Fruit fly (Drosophila melanogaster) whole organism, embryonic: Measurements from ENCODE around the gene CG13315.

Source experiments
- Antp ChIP-seq: fragments of 200-800 bp; sonication (Bioruptor generic); optimal IDR thresholded peaks from 3 replicates; lab custom pipeline; 2016; ENCODE audit warnings: missing biosample characterization, missing genetic modification characterization
- Asciz ChIP-seq: fragments of 200-800 bp; sonication (Bioruptor generic); optimal IDR thresholded peaks from 2 replicates; lab custom pipeline; 2017; ENCODE audit warnings: missing biosample characterization, mild to moderate bottlenecking, missing genetic modification characterization, missing genetic modification reagents
- Bgb ChIP-seq: fragments of 200-800 bp; sonication (Bioruptor generic); IDR thresholded peaks from 2 replicates; pipeline ENCODE4 v1.3.6; 2022; ENCODE audit warnings: missing biosample characterization, missing genetic modification characterization; ENCODE audit not compliant: partially characterized antibody
- C15 ChIP-seq: fragments of 200-800 bp; sonication (Bioruptor generic); IDR thresholded peaks from 3 replicates; pipeline ENCODE4 v1.3.6; 2022; ENCODE audit warnings: missing biosample characterization, missing genetic modification characterization
- CG10147 ChIP-seq: fragments of 200-800 bp; sonication (Bioruptor generic); optimal IDR thresholded peaks from 2 replicates; lab custom pipeline; 2019; ENCODE audit warnings: missing biosample characterization, mild to moderate bottlenecking, missing genetic modification characterization, moderate library complexity
- CG10274 ChIP-seq: fragments of 200-800 bp; sonication (Bioruptor generic); optimal IDR thresholded peaks from 3 replicates; lab custom pipeline; 2017; ENCODE audit warnings: missing biosample characterization, mild to moderate bottlenecking, missing genetic modification characterization
- CG10431 ChIP-seq: fragments of 200-800 bp; sonication (Bioruptor generic); optimal IDR thresholded peaks from 3 replicates; lab custom pipeline; 2018; ENCODE audit warnings: missing biosample characterization, mild to moderate bottlenecking, missing genetic modification characterization
- CG10543 ChIP-seq: fragments of 200-800 bp; sonication (Bioruptor generic); optimal IDR thresholded peaks from 3 replicates; lab custom pipeline; 2017; ENCODE audit warnings: missing biosample characterization, mild to moderate bottlenecking, missing genetic modification characterization, moderate library complexity
- CG11456 ChIP-seq: fragments of 200-800 bp; sonication (Bioruptor generic); IDR thresholded peaks from 3 replicates; pipeline ENCODE4 v1.3.6; 2022; ENCODE audit warnings: missing biosample characterization, missing genetic modification characterization
- CG11696 ChIP-seq: fragments of 200-800 bp; sonication (Bioruptor generic); IDR thresholded peaks from 2 replicates; pipeline ENCODE4 v1.3.6; 2022; ENCODE audit warnings: missing biosample characterization, missing genetic modification characterization
- CG11723 ChIP-seq: fragments of 200-800 bp; sonication (Bioruptor generic); optimal IDR thresholded peaks from 2 replicates; lab custom pipeline; 2017; ENCODE audit warnings: missing biosample characterization, mild to moderate bottlenecking, missing genetic modification characterization
- CG3281 ChIP-seq: fragments of 200-800 bp; sonication (Bioruptor generic); optimal IDR thresholded peaks from 3 replicates; lab custom pipeline; 2017; ENCODE audit warnings: missing biosample characterization, mild to moderate bottlenecking, missing genetic modification characterization
- CG34224 ChIP-seq: fragments of 200-800 bp; sonication (Bioruptor generic); IDR thresholded peaks from 3 replicates; pipeline ENCODE4 v1.3.6; 2022; ENCODE audit warnings: missing biosample characterization, missing genetic modification characterization; ENCODE audit not compliant: partially characterized antibody
- CG4328 ChIP-seq: fragments of 200-800 bp; sonication (Bioruptor generic); optimal IDR thresholded peaks from 3 replicates; lab custom pipeline; 2017; ENCODE audit warnings: missing biosample characterization, missing genetic modification reagents, missing genetic modification characterization
- CG4404 ChIP-seq: fragments of 200-800 bp; sonication (Bioruptor generic); IDR thresholded peaks from 2 replicates; pipeline ENCODE4 v1.3.6; 2022; ENCODE audit warnings: missing biosample characterization, missing genetic modification characterization
- CG4854 ChIP-seq: fragments of 200-800 bp; sonication (Bioruptor generic); optimal IDR thresholded peaks from 2 replicates; lab custom pipeline; 2016; ENCODE audit warnings: missing biosample characterization, missing genetic modification characterization, inconsistent platforms
- CG6791 ChIP-seq: fragments of 200-800 bp; sonication (Bioruptor generic); IDR thresholded peaks from 3 replicates; pipeline ENCODE4 v1.3.6; 2022; ENCODE audit warnings: missing biosample characterization, missing genetic modification characterization; ENCODE audit not compliant: partially characterized antibody
- CG7786 ChIP-seq: fragments of 200-800 bp; sonication (Bioruptor generic); optimal IDR thresholded peaks from 2 replicates; lab custom pipeline; 2016; ENCODE audit warnings: missing biosample characterization, missing genetic modification characterization
- CG7963 ChIP-seq: fragments of 200-800 bp; sonication (Bioruptor generic); IDR thresholded peaks from 3 replicates; pipeline ENCODE4 v1.3.6; 2022; ENCODE audit warnings: missing biosample characterization, missing genetic modification characterization; ENCODE audit not compliant: partially characterized antibody
- CG8290 ChIP-seq, 3 experiments: fragments of 200-800 bp; sonication (Bioruptor generic); optimal IDR thresholded peaks; 2 replicates each; lab custom pipeline; 2016 to 2019; ENCODE audit warnings: missing biosample characterization in 3 of 3, missing genetic modification characterization in 3 of 3, mild to moderate bottlenecking in 2 of 3, moderate library complexity in 1 of 3
- CG9817 ChIP-seq: fragments of 200-800 bp; sonication (Bioruptor generic); optimal IDR thresholded peaks from 2 replicates; lab custom pipeline; 2018; ENCODE audit warnings: missing biosample characterization, mild to moderate bottlenecking, missing genetic modification characterization, moderate library complexity
- CG9876 ChIP-seq: fragments of 200-800 bp; sonication (Bioruptor generic); optimal IDR thresholded peaks from 2 replicates; lab custom pipeline; 2016; ENCODE audit warnings: missing biosample characterization, missing genetic modification characterization
- CoRest ChIP-seq: fragments of 200-800 bp; sonication (Bioruptor generic); optimal IDR thresholded peaks from 3 replicates; lab custom pipeline; 2018; ENCODE audit warnings: missing biosample characterization, mild to moderate bottlenecking, missing genetic modification characterization, moderate library complexity
- Deaf1 ChIP-seq: fragments of 200-800 bp; optimal IDR thresholded peaks from 3 replicates; lab custom pipeline; 2019; ENCODE audit warnings: missing biosample characterization, mild to moderate bottlenecking, missing genetic modification characterization, moderate library complexity
- Dip2 ChIP-seq: fragments of 200-800 bp; sonication (Bioruptor generic); IDR thresholded peaks from 2 replicates; pipeline ENCODE4 v1.3.6; 2022; ENCODE audit warnings: missing biosample characterization, missing genetic modification characterization
- Doc2 ChIP-seq: fragments of 200-800 bp; sonication (Bioruptor generic); IDR thresholded peaks from 2 replicates; pipeline ENCODE4 v1.3.6; 2022; ENCODE audit warnings: missing biosample characterization, missing genetic modification characterization
- Doc3 ChIP-seq: fragments of 200-800 bp; sonication (Bioruptor generic); IDR thresholded peaks from 3 replicates; pipeline ENCODE4 v1.3.6; 2022; ENCODE audit warnings: missing biosample characterization, missing genetic modification characterization; ENCODE audit not compliant: partially characterized antibody
- E2f2 ChIP-seq: fragments of 200-800 bp; sonication (Bioruptor generic); IDR thresholded peaks from 2 replicates; pipeline ENCODE4 v1.3.6; 2022; ENCODE audit warnings: missing biosample characterization, missing genetic modification characterization
- H15 ChIP-seq: fragments of 200-800 bp; sonication (Bioruptor generic); IDR thresholded peaks from 3 replicates; pipeline ENCODE4 v1.3.6; 2022; ENCODE audit warnings: missing biosample characterization, missing genetic modification characterization
- HmgZ ChIP-seq: fragments of 200-800 bp; sonication (Bioruptor generic); optimal IDR thresholded peaks from 2 replicates; lab custom pipeline; 2018; ENCODE audit warnings: missing biosample characterization, mild to moderate bottlenecking, missing genetic modification characterization
- MBD-R2 ChIP-seq: fragments of 200-800 bp; sonication (Bioruptor generic); IDR thresholded peaks from 2 replicates; pipeline ENCODE4 v1.3.6; 2022; ENCODE audit warnings: missing biosample characterization, missing genetic modification characterization
- Max ChIP-seq: fragments of 200-800 bp; sonication (Bioruptor generic); optimal IDR thresholded peaks from 2 replicates; lab custom pipeline; 2016; ENCODE audit warnings: missing biosample characterization, mild to moderate bottlenecking, missing genetic modification characterization
- Med ChIP-seq: fragments of 200-800 bp; sonication (Bioruptor generic); peaks from one replicate; lab custom pipeline; 2016; ENCODE audit warnings: missing biosample characterization, missing genetic modification characterization, mild to moderate bottlenecking, inconsistent platforms, moderate library complexity
- NFAT ChIP-seq: fragments of 200-800 bp; sonication (Bioruptor generic); IDR thresholded peaks from 2 replicates; pipeline ENCODE4 v1.3.6; 2022; ENCODE audit warnings: missing biosample characterization, missing genetic modification characterization
- Sox100B ChIP-seq: fragments of 200-800 bp; sonication (Bioruptor generic); optimal IDR thresholded peaks from 3 replicates; lab custom pipeline; 2018; ENCODE audit warnings: missing biosample characterization, mild to moderate bottlenecking, missing genetic modification characterization
- Vsx1 ChIP-seq: fragments of 200-800 bp; sonication (Bioruptor generic); optimal IDR thresholded peaks from 2 replicates; lab custom pipeline; 2017; ENCODE audit warnings: missing biosample characterization, mild to moderate bottlenecking, missing genetic modification characterization, missing genetic modification reagents
- aop ChIP-seq: fragments of 200-800 bp; sonication (Bioruptor generic); IDR thresholded peaks from 2 replicates; pipeline ENCODE4 v1.3.6; 2022; ENCODE audit warnings: missing biosample characterization, missing genetic modification characterization
- fd64A ChIP-seq: fragments of 200-800 bp; sonication (Bioruptor generic); optimal IDR thresholded peaks from 3 replicates; lab custom pipeline; 2018; ENCODE audit warnings: missing biosample characterization, mild to moderate bottlenecking, missing genetic modification characterization
- hth ChIP-seq: fragments of >200 bp; optimal IDR thresholded peaks from 2 replicates; lab custom pipeline; 2017; ENCODE audit warnings: inconsistent platforms
- jigr1 ChIP-seq: fragments of 200-800 bp; sonication (Bioruptor generic); IDR thresholded peaks from 3 replicates; pipeline ENCODE4 v1.3.6; 2022; ENCODE audit warnings: missing biosample characterization, missing genetic modification characterization
- jing ChIP-seq: fragments of 200-800 bp; sonication (Bioruptor generic); optimal IDR thresholded peaks from 2 replicates; lab custom pipeline; 2018; ENCODE audit warnings: missing biosample characterization, mild to moderate bottlenecking, missing genetic modification characterization
- nmo ChIP-seq: fragments of 200-800 bp; sonication (Bioruptor generic); optimal IDR thresholded peaks from 2 replicates; lab custom pipeline; 2018; ENCODE audit warnings: missing biosample characterization, mild to moderate bottlenecking, missing genetic modification characterization, moderate library complexity
- repo ChIP-seq: fragments of 200-800 bp; sonication (Bioruptor generic); optimal IDR thresholded peaks from 2 replicates; lab custom pipeline; 2016; ENCODE audit warnings: missing biosample characterization, missing genetic modification characterization
- sqz ChIP-seq: fragments of 200-800 bp; sonication (Bioruptor generic); optimal IDR thresholded peaks from 3 replicates; lab custom pipeline; 2018; ENCODE audit warnings: missing biosample characterization, mild to moderate bottlenecking, missing genetic modification characterization
- ssp ChIP-seq: fragments of 200-800 bp; sonication (Bioruptor generic); IDR thresholded peaks from 2 replicates; pipeline ENCODE4 v1.3.6; 2022; ENCODE audit warnings: missing biosample characterization, missing genetic modification characterization
- tin ChIP-seq: fragments of 200-800 bp; sonication (Bioruptor generic); optimal IDR thresholded peaks from 3 replicates; lab custom pipeline; 2016; ENCODE audit warnings: missing biosample characterization, missing genetic modification characterization
- toy ChIP-seq: fragments of 200-800 bp; sonication (Bioruptor generic); IDR thresholded peaks from 2 replicates; pipeline ENCODE4 v1.3.6; 2022; ENCODE audit warnings: missing biosample characterization, missing genetic modification characterization
- tup ChIP-seq: fragments of 200-800 bp; sonication (Bioruptor generic); optimal IDR thresholded peaks from 2 replicates; lab custom pipeline; 2016; ENCODE audit warnings: missing biosample characterization, mild to moderate bottlenecking, missing genetic modification characterization, moderate library complexity
- vnd ChIP-seq: fragments of 200-800 bp; sonication (Bioruptor generic); IDR thresholded peaks from 3 replicates; pipeline ENCODE4 v1.3.6; 2022; ENCODE audit warnings: missing biosample characterization, missing genetic modification characterization; ENCODE audit not compliant: partially characterized antibody
- wek ChIP-seq: fragments of 200-800 bp; sonication (Bioruptor generic); optimal IDR thresholded peaks from 3 replicates; lab custom pipeline; 2018; ENCODE audit warnings: missing biosample characterization, mild to moderate bottlenecking, missing genetic modification characterization, moderate library complexity
- wor ChIP-seq: fragments of 200-800 bp; sonication (Bioruptor generic); IDR thresholded peaks from 2 replicates; pipeline ENCODE4 v1.3.6; 2022; ENCODE audit warnings: missing biosample characterization, missing genetic modification characterization

The CG13315 gene

dm6 chr3L:9124923-9125260 lies 28.2 kb downstream of the CG13315 start:
- TF ChIP-seq ssp (GFP tag; lab: Robert Waterston, UW) (no peak), C15 (GFP tag; lab: Robert Waterston, UW) (no peak), Doc3 (GFP tag; lab: Robert Waterston, UW) (no peak), Sox100B (GFP tag; lab: Kevin White, UChicago) (no peak), CG34224 (GFP tag; lab: Robert Waterston, UW) (no peak), CG3281 (no peak), nmo (GFP tag; lab: Kevin White, UChicago) (no peak), CG9876 (GFP tag; lab: Kevin White, UChicago) (no peak), hth (no peak), CG10543 (GFP tag; lab: Kevin White, UChicago) (no peak), Doc2 (no peak), Asciz (GFP tag; lab: Kevin White, UChicago) (no peak), CG10147 (GFP tag; lab: Kevin White, UChicago) (no peak), CG8290 (GFP tag; optimal IDR thresholded peaks at IDR 0.05; lab: Kevin White, UChicago) (peak; percentile 7), CG8290 (tag; optimal IDR thresholded peaks at IDR 0.05; lab: Kevin White, UChicago) (no peak), Med (GFP tag; lab: Kevin White, UChicago) (peak; percentile 64), CG9817 (no peak), Vsx1 (no peak), CG11723 (no peak), Deaf1 (tag; lab: Kevin White, UChicago) (no peak), MBD-R2 (GFP tag; lab: Robert Waterston, UW) (no peak), jing (GFP tag; lab: Kevin White, UChicago) (no peak), jigr1 (GFP tag; lab: Robert Waterston, UW) (no peak), wek (GFP tag; lab: Kevin White, UChicago) (no peak), Dip2 (no peak), Max (GFP tag; lab: Kevin White, UChicago) (no peak), CG4404 (GFP tag; lab: Robert Waterston, UW) (no peak), wor (no peak), HmgZ (tag; lab: Kevin White, UChicago) (no peak), toy (GFP tag; lab: Robert Waterston, UW) (no peak), Bgb (GFP tag; lab: Robert Waterston, UW) (peak; percentile 36; the same call in 1 of the 2 replicates), CoRest (tag; lab: Kevin White, UChicago) (no peak), CG4854 (GFP tag; lab: Kevin White, UChicago) (no peak), repo (GFP tag; lab: Kevin White, UChicago) (no peak), E2f2 (GFP tag; lab: Robert Waterston, UW) (0 out of 2 replicates have a peak, but pooled peaks have one; percentile 3), tin (GFP tag; lab: Kevin White, UChicago) (no peak), CG6791 (GFP tag; lab: Robert Waterston, UW) (0 out of 3 replicates have a peak, but pooled peaks have one; percentile 53), CG4328 (no peak), CG11456 (GFP tag; lab: Robert Waterston, UW) (no peak), CG11696 (GFP tag; lab: Robert Waterston, UW) (no peak), Antp (GFP tag; lab: Kevin White, UChicago) (no peak), H15 (GFP tag; lab: Robert Waterston, UW) (no peak), CG10431 (GFP tag; lab: Kevin White, UChicago) (peak; percentile 5), tup (GFP tag; lab: Kevin White, UChicago) (no peak), aop (GFP tag; lab: Robert Waterston, UW) (no peak), vnd (GFP tag; lab: Robert Waterston, UW) (no peak), sqz (GFP tag; lab: Kevin White, UChicago) (peak; percentile 66), NFAT (no peak), CG7963 (no peak), CG10274 (GFP tag; lab: Kevin White, UChicago) (no peak), CG7786 (GFP tag; lab: Kevin White, UChicago) (no peak), fd64A (no peak)
